Worm (Caenorhabditis elegans): ENCODE measurements around the gene C44B7.5.

ce11 chrII:6847917-6848379, 24.4 kb downstream of the C44B7.5 start, which contains the start of gene tbc-6:
- no peak for TF ChIP-seq ctbp-1 (GFP tag; IDR thresholded peaks at IDR 0.05)
- peak; percentile 65 to 78 for TF ChIP-seq mdl-1 (tag; optimal IDR thresholded peaks at IDR 0.05)
- TF ChIP-seq ceh-28 (tag; optimal IDR thresholded peaks at IDR 0.05) = no peak
- TF ChIP-seq ces-1 (GFP tag; optimal IDR thresholded peaks at IDR 0.05) = no peak
- no peak for TF ChIP-seq nhr-41 (GFP tag; IDR thresholded peaks at IDR 0.05)
- no peak for TF ChIP-seq lin-39 (tag; optimal IDR thresholded peaks at IDR 0.05)
- TF ChIP-seq zip-11 (GFP tag; IDR thresholded peaks at IDR 0.05) = no peak
- TF ChIP-seq zfp-2 (tag; optimal IDR thresholded peaks at IDR 0.05) = no peak
